Fruit fly (Drosophila melanogaster): ENCODE measurements around the gene CG9672.

dm6 chrX:16745942-16746341, 39.3 kb upstream of the CG9672 start:
- TF ChIP-seq insv (optimal IDR thresholded peaks at IDR 0.05) (no peak), h (optimal IDR thresholded peaks at IDR 0.05) (no peak), ttk (optimal IDR thresholded peaks at IDR 0.05) (no peak), psq (optimal IDR thresholded peaks at IDR 0.05) (no peak)
